Fruit fly (Drosophila melanogaster): ENCODE measurements around the gene obst-A.

- no peak for TF ChIP-seq Myc (optimal IDR thresholded peaks at IDR 0.05)
- TF ChIP-seq Sin3A (optimal IDR thresholded peaks at IDR 0.05): no peak
- no peak for TF ChIP-seq h (optimal IDR thresholded peaks at IDR 0.05)
Measured at dm6 chrX:20243274-20243839, 3.7 kb downstream of the obst-A start.
